Fruit fly (Drosophila melanogaster) Kc167 (cell line): ENCODE data around the gene CG11155.

ENCODE experiments used
- h ChIP-seq: fragments of >200 bp; optimal IDR thresholded peaks from 3 replicates; lab custom pipeline; 2018; ENCODE audit warnings: missing external identifiers
- ttk ChIP-seq: sonication (Bioruptor generic); optimal IDR thresholded peaks from 2 replicates; lab custom pipeline; 2017; ENCODE audit warnings: missing external identifiers

- TF ChIP-seq ttk (lab: Kevin White, UChicago): no peak
- TF ChIP-seq h: no peak
Measured at dm6 chr4:1144715-1145114, 18.3 kb downstream of the CG11155 start.
